Worm (Caenorhabditis elegans) whole organism, mixed stage, embryonic: ENCODE results near the gene C18D11.10.

Experiments
- elt-3 ChIP-seq: fragments of 150-350 bp; optimal IDR thresholded peaks from 2 replicates; lab custom pipeline; 2014; ENCODE audit warnings: missing biosample characterization, missing genetic modification characterization
- unc-39 ChIP-seq: fragments of 150-350 bp; optimal IDR thresholded peaks from 2 replicates; lab custom pipeline; 2014; ENCODE audit warnings: missing biosample characterization, missing genetic modification characterization
- zip-8 ChIP-seq: fragments of 150-350 bp; optimal IDR thresholded peaks from 2 replicates; lab custom pipeline; 2014; ENCODE audit warnings: missing biosample characterization, missing genetic modification characterization

DNA sequence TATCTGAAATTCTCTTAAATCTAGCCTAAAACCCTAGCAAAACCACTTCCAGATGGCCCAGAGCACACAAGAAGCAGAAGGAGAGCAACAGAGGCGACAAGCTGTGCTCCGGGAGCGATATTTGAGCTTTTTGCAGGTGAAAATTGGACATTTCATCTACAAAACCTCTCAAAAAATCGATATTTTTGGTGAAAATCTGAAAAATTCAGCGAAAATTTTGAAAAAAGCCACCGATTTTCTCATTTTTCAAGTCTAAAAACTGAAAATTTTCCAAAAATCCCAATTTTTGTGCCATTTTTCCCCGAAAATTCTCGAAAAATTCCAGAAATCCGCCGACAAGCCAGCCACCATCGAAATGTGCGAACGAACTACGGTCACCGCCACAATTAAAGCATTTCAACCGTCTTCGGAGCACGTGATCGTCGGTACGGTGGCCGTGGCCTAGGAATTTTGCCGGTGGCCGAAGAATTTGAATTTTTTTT, 27.3 kb upstream of the C18D11.10 start, which contains the start of gene C24H11.5:
- TF ChIP-seq elt-3 (no peak), unc-39 (no peak), zip-8 (tag; lab: Kevin White, UChicago) (no peak)
